Fruit fly (Drosophila melanogaster) whole organism, embryonic: Measurements from ENCODE around the gene CG5835.

Experiments used
- CG11398 ChIP-seq: fragments of 200-800 bp; sonication (Bioruptor generic); optimal IDR thresholded peaks from 2 replicates; lab custom pipeline; 2016; ENCODE audit warnings: missing biosample characterization, missing genetic modification characterization
- CG11723 ChIP-seq: fragments of 200-800 bp; sonication (Bioruptor generic); optimal IDR thresholded peaks from 2 replicates; lab custom pipeline; 2017; ENCODE audit warnings: missing biosample characterization, mild to moderate bottlenecking, missing genetic modification characterization
- CG12104 ChIP-seq: fragments of 200-800 bp; sonication (Bioruptor generic); optimal IDR thresholded peaks from 3 replicates; lab custom pipeline; 2016; ENCODE audit warnings: missing biosample characterization, missing genetic modification characterization
- CG12659 ChIP-seq: fragments of 200-800 bp; sonication (Bioruptor generic); optimal IDR thresholded peaks from 3 replicates; lab custom pipeline; 2017; ENCODE audit warnings: mild to moderate bottlenecking, missing biosample characterization, missing genetic modification reagents, missing genetic modification characterization
- CG12744 ChIP-seq: fragments of 200-800 bp; sonication (Bioruptor generic); optimal IDR thresholded peaks from 2 replicates; lab custom pipeline; 2016; ENCODE audit warnings: missing biosample characterization, missing genetic modification characterization
- CG12769 ChIP-seq: fragments of 200-800 bp; sonication (Bioruptor generic); optimal IDR thresholded peaks from 2 replicates; lab custom pipeline; 2019; ENCODE audit warnings: missing biosample characterization, mild to moderate bottlenecking, missing genetic modification characterization, moderate library complexity
- CG14014 ChIP-seq: fragments of 200-800 bp; sonication (Bioruptor generic); IDR thresholded peaks from 2 replicates; pipeline ENCODE4 v1.3.6; 2022; ENCODE audit warnings: missing biosample characterization, missing genetic modification characterization
- CG14710 ChIP-seq: fragments of 200-800 bp; sonication (Bioruptor generic); optimal IDR thresholded peaks from 3 replicates; lab custom pipeline; 2019; ENCODE audit warnings: missing biosample characterization, mild to moderate bottlenecking, missing genetic modification characterization, moderate library complexity
- CG15011 ChIP-seq: fragments of 200-800 bp; sonication (Bioruptor generic); optimal IDR thresholded peaks from 3 replicates; lab custom pipeline; 2018; ENCODE audit warnings: missing biosample characterization, mild to moderate bottlenecking, missing genetic modification characterization
- CG15514 ChIP-seq: fragments of 200-800 bp; sonication (Bioruptor generic); optimal IDR thresholded peaks from 3 replicates; lab custom pipeline; 2017; ENCODE audit warnings: missing biosample characterization, missing genetic modification characterization, mild to moderate bottlenecking, moderate library complexity, missing genetic modification reagents
- CG15696 ChIP-seq: fragments of 200-800 bp; sonication (Bioruptor generic); optimal IDR thresholded peaks from 2 replicates; lab custom pipeline; 2019; ENCODE audit warnings: missing biosample characterization, mild to moderate bottlenecking, missing genetic modification characterization, moderate library complexity
- CG18262 ChIP-seq: fragments of 200-800 bp; optimal IDR thresholded peaks from 3 replicates; lab custom pipeline; 2019; ENCODE audit warnings: missing biosample characterization, mild to moderate bottlenecking, missing genetic modification characterization, moderate library complexity
- CG18619 ChIP-seq: fragments of 200-800 bp; sonication (Bioruptor generic); optimal IDR thresholded peaks from 3 replicates; lab custom pipeline; 2017; ENCODE audit warnings: missing biosample characterization, mild to moderate bottlenecking, missing genetic modification characterization
- CG18764 ChIP-seq: fragments of 200-800 bp; sonication (Bioruptor generic); optimal IDR thresholded peaks from 3 replicates; lab custom pipeline; 2016; ENCODE audit warnings: missing biosample characterization, missing genetic modification characterization
- CG3163 ChIP-seq: fragments of 200-800 bp; sonication (Bioruptor generic); optimal IDR thresholded peaks from 3 replicates; lab custom pipeline; 2016; ENCODE audit warnings: missing biosample characterization, missing genetic modification characterization
- CG4424 ChIP-seq: fragments of 200-800 bp; sonication (Bioruptor generic); optimal IDR thresholded peaks from 3 replicates; lab custom pipeline; 2016; ENCODE audit warnings: missing biosample characterization, missing genetic modification characterization
- CG6654 ChIP-seq: fragments of 200-800 bp; sonication (Bioruptor generic); optimal IDR thresholded peaks from 2 replicates; lab custom pipeline; 2017; ENCODE audit warnings: missing biosample characterization, mild to moderate bottlenecking, missing genetic modification characterization
- CG6813 ChIP-seq: fragments of 200-800 bp; sonication (Bioruptor generic); optimal IDR thresholded peaks from 2 replicates; lab custom pipeline; 2017; ENCODE audit warnings: missing biosample characterization, missing genetic modification characterization, mild to moderate bottlenecking, moderate library complexity, missing genetic modification reagents
- CG6854 ChIP-seq: fragments of 200-800 bp; sonication (Bioruptor generic); optimal IDR thresholded peaks from 3 replicates; lab custom pipeline; 2017; ENCODE audit warnings: missing biosample characterization, mild to moderate bottlenecking, missing genetic modification characterization
- CG7786 ChIP-seq: fragments of 200-800 bp; sonication (Bioruptor generic); optimal IDR thresholded peaks from 2 replicates; lab custom pipeline; 2016; ENCODE audit warnings: missing biosample characterization, missing genetic modification characterization
- CG7987 ChIP-seq: fragments of 200-800 bp; sonication (Bioruptor generic); optimal IDR thresholded peaks from 2 replicates; lab custom pipeline; 2018; ENCODE audit warnings: missing biosample characterization, mild to moderate bottlenecking, missing genetic modification characterization, moderate library complexity
- CG8388 ChIP-seq: fragments of 200-800 bp; sonication (Bioruptor generic); optimal IDR thresholded peaks from 2 replicates; lab custom pipeline; 2019; ENCODE audit warnings: missing biosample characterization, mild to moderate bottlenecking, missing genetic modification characterization, moderate library complexity
- CTCF ChIP-seq: fragments of 200-800 bp; sonication (Bioruptor generic); optimal IDR thresholded peaks from 2 replicates; lab custom pipeline; 2017; ENCODE audit warnings: missing biosample characterization, mild to moderate bottlenecking, missing genetic modification characterization, moderate library complexity
- D19A ChIP-seq: fragments of 200-800 bp; optimal IDR thresholded peaks from 3 replicates; lab custom pipeline; 2019; ENCODE audit warnings: missing biosample characterization, mild to moderate bottlenecking, missing genetic modification characterization, moderate library complexity
- Dip3 ChIP-seq: fragments of 200-800 bp; sonication (Bioruptor generic); optimal IDR thresholded peaks from 3 replicates; lab custom pipeline; 2016; ENCODE audit warnings: missing biosample characterization, missing genetic modification characterization
- Dref ChIP-seq: fragments of 200-800 bp; sonication (Bioruptor generic); IDR thresholded peaks from 2 replicates; pipeline ENCODE4 v1.3.6; 2022; ENCODE audit warnings: missing biosample characterization, missing genetic modification characterization
- E2f1 ChIP-seq: fragments of 200-800 bp; sonication (Bioruptor generic); IDR thresholded peaks from 2 replicates; pipeline ENCODE4 v1.3.6; 2022; ENCODE audit warnings: missing biosample characterization, missing genetic modification characterization
- GATAe ChIP-seq: fragments of 200-800 bp; sonication (Bioruptor generic); conservative IDR thresholded peaks from 2 replicates; pipeline ENCODE4 v1.3.6; 2022; ENCODE audit warnings: missing biosample characterization, missing genetic modification characterization
- HmgZ ChIP-seq: fragments of 200-800 bp; sonication (Bioruptor generic); optimal IDR thresholded peaks from 2 replicates; lab custom pipeline; 2018; ENCODE audit warnings: missing biosample characterization, mild to moderate bottlenecking, missing genetic modification characterization
- Ptx1 ChIP-seq: fragments of 200-800 bp; sonication (Bioruptor generic); IDR thresholded peaks from 2 replicates; pipeline ENCODE4 v1.3.6; 2022; ENCODE audit warnings: missing biosample characterization, missing genetic modification characterization
- Six4 ChIP-seq: fragments of 200-800 bp; sonication (Bioruptor generic); optimal IDR thresholded peaks from 2 replicates; lab custom pipeline; 2016; ENCODE audit warnings: missing biosample characterization, missing genetic modification characterization
- Sry-δ ChIP-seq: fragments of 200-800 bp; sonication (Bioruptor generic); optimal IDR thresholded peaks from 2 replicates; lab custom pipeline; 2016; ENCODE audit warnings: missing biosample characterization, missing genetic modification characterization
- amos ChIP-seq: fragments of 200-800 bp; sonication (Bioruptor generic); IDR thresholded peaks from 2 replicates; pipeline ENCODE4 v1.3.6; 2022; ENCODE audit warnings: missing biosample characterization, missing genetic modification characterization; ENCODE audit not compliant: partially characterized antibody
- cad ChIP-seq: fragments of >200 bp; optimal IDR thresholded peaks from 2 replicates; lab custom pipeline; 2017; ENCODE audit warnings: missing biosample characterization, missing genetic modification characterization
- disco-r ChIP-seq: fragments of 200-800 bp; sonication (Bioruptor generic); optimal IDR thresholded peaks from 2 replicates; lab custom pipeline; 2016; ENCODE audit warnings: missing biosample characterization, missing genetic modification characterization
- ind ChIP-seq: fragments of 200-800 bp; sonication (Bioruptor generic); optimal IDR thresholded peaks from 3 replicates; lab custom pipeline; 2016; ENCODE audit warnings: missing biosample characterization, missing genetic modification characterization
- kni ChIP-seq: fragments of 200-800 bp; sonication (Bioruptor generic); optimal IDR thresholded peaks from 3 replicates; lab custom pipeline; 2017; ENCODE audit warnings: mild to moderate bottlenecking, missing biosample characterization, missing genetic modification reagents, missing genetic modification characterization
- lmd ChIP-seq: fragments of 200-800 bp; sonication (Bioruptor generic); IDR thresholded peaks from 2 replicates; pipeline ENCODE4 v1.3.6; 2022; ENCODE audit warnings: missing biosample characterization, missing genetic modification characterization
- lov ChIP-seq, 2 experiments: fragments of 200-800 bp in 1 of 2; fragments of >200 bp in 1 of 2; sonication (Bioruptor generic) in 1 of 2; IDR thresholded peaks in 1 of 2; optimal IDR thresholded peaks in 1 of 2; 2 replicates in 1 of 2; 3 replicates in 1 of 2; pipeline versions ENCODE4 v1.3.6 to Lab custom; 2017 to 2022; ENCODE audit warnings: missing biosample characterization in 1 of 2, missing genetic modification characterization in 1 of 2
- nmo ChIP-seq: fragments of 200-800 bp; sonication (Bioruptor generic); optimal IDR thresholded peaks from 2 replicates; lab custom pipeline; 2018; ENCODE audit warnings: missing biosample characterization, mild to moderate bottlenecking, missing genetic modification characterization, moderate library complexity
- odd ChIP-seq: fragments of 200-800 bp; sonication (Bioruptor generic); optimal IDR thresholded peaks from 2 replicates; lab custom pipeline; 2017; ENCODE audit warnings: missing biosample characterization, mild to moderate bottlenecking, missing genetic modification characterization
- pnt ChIP-seq: fragments of 200-800 bp; sonication (Bioruptor generic); optimal IDR thresholded peaks from 3 replicates; lab custom pipeline; 2016; ENCODE audit warnings: missing biosample characterization, missing genetic modification characterization
- ranshi ChIP-seq: fragments of 200-800 bp; sonication (Bioruptor generic); IDR thresholded peaks from 2 replicates; pipeline ENCODE4 v1.3.6; 2022; ENCODE audit warnings: missing biosample characterization, missing genetic modification characterization
- repo ChIP-seq: fragments of 200-800 bp; sonication (Bioruptor generic); optimal IDR thresholded peaks from 2 replicates; lab custom pipeline; 2016; ENCODE audit warnings: missing biosample characterization, missing genetic modification characterization
- sd ChIP-seq: fragments of 200-800 bp; sonication (Bioruptor generic); optimal IDR thresholded peaks from 3 replicates; lab custom pipeline; 2018; ENCODE audit warnings: missing biosample characterization, mild to moderate bottlenecking, missing genetic modification characterization, moderate library complexity
- seq ChIP-seq: fragments of 200-800 bp; sonication (Bioruptor generic); IDR thresholded peaks from 2 replicates; pipeline ENCODE4 v1.3.6; 2022; ENCODE audit warnings: missing biosample characterization, missing genetic modification characterization
- sug ChIP-seq: fragments of 200-800 bp; optimal IDR thresholded peaks from 2 replicates; lab custom pipeline; 2019; ENCODE audit warnings: missing biosample characterization, mild to moderate bottlenecking, missing genetic modification characterization, moderate library complexity
- tap ChIP-seq: fragments of 200-800 bp; optimal IDR thresholded peaks from 3 replicates; lab custom pipeline; 2019; ENCODE audit warnings: missing biosample characterization, mild to moderate bottlenecking, missing genetic modification characterization, moderate library complexity
- zfh2 ChIP-seq: fragments of 200-800 bp; sonication (Bioruptor generic); optimal IDR thresholded peaks from 2 replicates; lab custom pipeline; 2016; ENCODE audit warnings: missing biosample characterization, missing genetic modification characterization

The CG5835 gene

dm6 chr3R:19147511-19148239, 5.8 kb downstream of the CG5835 start, which contains the start of gene Ppcs (continued):
- TF ChIP-seq odd (GFP tag; lab: Kevin White, UChicago) (peak; percentile 30), cad (no peak), CG15011 (GFP tag; lab: Kevin White, UChicago) (peak; percentile 64), sd (peak; percentile 51), CG18764 (GFP tag; lab: Kevin White, UChicago) (peak; percentile 19), Sry-δ (GFP tag; lab: Kevin White, UChicago) (peak; percentile 56), nmo (peak; percentile 69), CG8388 (GFP tag; lab: Kevin White, UChicago) (peak; percentile 19), pnt (GFP tag; lab: Kevin White, UChicago) (no peak), kni (peak; percentile 70), CG12104 (GFP tag; lab: Kevin White, UChicago) (peak; percentile 76), CG14014 (GFP tag; lab: Robert Waterston, UW) (no peak; the same call in 1 of the 2 replicates), CG15696 (tag; lab: Kevin White, UChicago) (peak; percentile 17), GATAe (peak; percentile 74), CG14710 (tag; lab: Kevin White, UChicago) (peak; percentile 80), D19A (tag; lab: Kevin White, UChicago) (no peak), amos (GFP tag; lab: Robert Waterston, UW) (peak; percentile 25; the same call in 1 of the 2 replicates), zfh2 (peak; percentile 73), CG12744 (no peak), ind (peak; percentile 66), CG15514 (peak; percentile 100), tap (no peak), Dref (GFP tag; lab: Robert Waterston, UW) (no peak), Dip3 (peak; percentile 58), CG12659 (GFP tag; lab: Kevin White, UChicago) (peak; percentile 88), CG12769 (tag; lab: Kevin White, UChicago) (peak; percentile 22), seq (GFP tag; lab: Robert Waterston, UW) (peak; percentile 72; the same call in 1 of the 2 replicates), CG7987 (GFP tag; lab: Kevin White, UChicago) (peak; percentile 13), Ptx1 (peak; percentile 55; the same call in 1 of the 2 replicates), CG3163 (GFP tag; lab: Kevin White, UChicago) (peak; percentile 57), CG18619 (GFP tag; lab: Kevin White, UChicago) (peak; percentile 69), disco-r (no peak), ranshi (0 out of 2 replicates have a peak, but pooled peaks have one; percentile 16), CG6654 (GFP tag; lab: Kevin White, UChicago) (no peak), CTCF (GFP tag; lab: Kevin White, UChicago) (peak; percentile 41), CG6854 (GFP tag; lab: Kevin White, UChicago) (peak; percentile 67), CG6813 (GFP tag; lab: Kevin White, UChicago) (peak; percentile 27), lov (optimal IDR thresholded peaks at IDR 0.05; lab: Kevin White, UChicago) (no peak), lov (GFP tag; IDR thresholded peaks at IDR 0.05; lab: Robert Waterston, UW) (no peak), CG18262 (tag; lab: Kevin White, UChicago) (peak; percentile 48), CG11398 (peak; percentile 39), sug (tag; lab: Kevin White, UChicago) (peak; percentile 75), HmgZ (tag; lab: Kevin White, UChicago) (peak; percentile 62), E2f1 (no peak), CG4424 (peak; percentile 56), Six4 (GFP tag; lab: Kevin White, UChicago) (peak; percentile 42), lmd (GFP tag; lab: Robert Waterston, UW) (peak; percentile 60), repo (GFP tag; lab: Kevin White, UChicago) (peak; percentile 61), CG11723 (GFP tag; lab: Kevin White, UChicago) (no peak), CG7786 (GFP tag; lab: Kevin White, UChicago) (peak; percentile 65)
